Worm (Caenorhabditis elegans): ENCODE measurements around the gene soap-1.

- TF ChIP-seq ztf-11 (tag; optimal IDR thresholded peaks at IDR 0.05) (no peak), mml-1 (tag; optimal IDR thresholded peaks at IDR 0.05) (no peak), elt-2 (tag; optimal IDR thresholded peaks at IDR 0.05) (no peak), daf-12 (tag; optimal IDR thresholded peaks at IDR 0.05) (no peak), pqm-1 (tag; optimal IDR thresholded peaks at IDR 0.05) (no peak), egl-27 (tag; optimal IDR thresholded peaks at IDR 0.05) (no peak), ama-1 (optimal IDR thresholded peaks at IDR 0.05) (no peak), ZK546.5 (tag; optimal IDR thresholded peaks at IDR 0.05) (no peak), ceh-16 (tag; optimal IDR thresholded peaks at IDR 0.05) (no peak), nhr-237 (tag; optimal IDR thresholded peaks at IDR 0.05) (no peak), mdl-1 (tag; optimal IDR thresholded peaks at IDR 0.05) (no peak), snpc-4 (tag; optimal IDR thresholded peaks at IDR 0.05) (peak; percentile 11), elt-1 (tag; optimal IDR thresholded peaks at IDR 0.05) (no peak)
Observed at ce11 chrV:7216016-7216415, 1.3 kb upstream of the soap-1 start.
